Fruit fly (Drosophila melanogaster): Measurements from ENCODE around the gene CG46339.

- TF ChIP-seq CG31224 (GFP tag; IDR thresholded peaks at IDR 0.05): no peak
- no peak for TF ChIP-seq PHDP (tag; optimal IDR thresholded peaks at IDR 0.05)
- TF ChIP-seq gcm2 (GFP tag; optimal IDR thresholded peaks at IDR 0.05): no peak
- no peak for TF ChIP-seq Dll (GFP tag; IDR thresholded peaks at IDR 0.05; ENCODE audit: partially characterized antibody)
- no peak for TF ChIP-seq CG11398 (GFP tag; optimal IDR thresholded peaks at IDR 0.05)
- TF ChIP-seq rib (GFP tag; IDR thresholded peaks at IDR 0.05): no peak
- TF ChIP-seq prd (optimal IDR thresholded peaks at IDR 0.05): no peak
- no peak for TF ChIP-seq prd (GFP tag; IDR thresholded peaks at IDR 0.05)
Observed at dm6 chr3R:26994532-26994931, 79.0 kb downstream of the CG46339 start, which contains the start of gene TwdlC.
